Fruit fly (Drosophila melanogaster): ENCODE results near the gene CG32638.
A peak's percentile ranks its signal among the peaks of the same experiment; 100 is the strongest.

CG32638 gene

DNA sequence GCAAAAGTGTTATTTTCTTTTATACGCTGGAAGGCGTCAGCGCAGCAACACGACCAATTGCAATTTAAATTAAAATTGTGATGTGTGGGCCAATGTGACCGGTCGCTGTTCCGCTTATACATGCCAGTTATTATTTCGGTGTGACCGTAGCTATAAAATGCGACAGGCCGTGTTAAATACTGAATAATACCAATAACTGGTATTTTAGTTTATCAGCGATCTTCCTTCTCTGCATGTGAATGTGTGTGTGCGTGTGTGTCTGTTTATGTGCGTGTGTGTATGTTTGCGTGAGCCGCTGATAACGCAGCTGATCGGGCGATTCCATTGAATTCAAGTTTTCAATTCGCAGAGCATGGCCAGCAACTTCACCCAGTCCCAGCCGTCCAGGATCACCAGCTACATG lies at the start of gene CG32638, which contains the start of the genes CG15717 and MFS10:
TSS of gene CG32638 (minus strand) at position 45 of the 403 bp plus-strand sequence.
TSS of gene CG15717 (plus strand) at position 203 of the 403 bp plus-strand sequence.
TSS of gene MFS10 (plus strand) at position 269 of the 403 bp plus-strand sequence.
- no peak for TF ChIP-seq rn (GFP tag; IDR thresholded peaks at IDR 0.05)
- peak; percentile 7; the same call in 1 of the 3 replicates for TF ChIP-seq fd96Ca (GFP tag; IDR thresholded peaks at IDR 0.05)

- TF ChIP-seq CG4496 (GFP tag; IDR thresholded peaks at IDR 0.05) (peak; percentile 46; the same call in 1 of the 3 replicates), CG12605 (GFP tag; IDR thresholded peaks at IDR 0.05) (0 out of 2 replicates have a peak, but pooled peaks have one; percentile 10)
These were observed 49.1 kb upstream of the CG32638 start, which contains the start of gene CG32640 for dm6 chrX:13177720-13178119. Gene CG32640, plus strand, starts transcription at chrX:13178005.

- no peak for TF ChIP-seq CG8159 (tag; optimal IDR thresholded peaks at IDR 0.05)
- TF ChIP-seq Snoo (tag; optimal IDR thresholded peaks at IDR 0.05): no peak
- TF ChIP-seq CG13204 (GFP tag; optimal IDR thresholded peaks at IDR 0.05): no peak
- TF ChIP-seq CG15710 (tag; optimal IDR thresholded peaks at IDR 0.05): no peak
- TF ChIP-seq CG4496 (GFP tag; IDR thresholded peaks at IDR 0.05): no peak
- TF ChIP-seq fd96Ca (GFP tag; IDR thresholded peaks at IDR 0.05): no peak
- TF ChIP-seq CG8301 (tag; optimal IDR thresholded peaks at IDR 0.05): no peak
- no peak for TF ChIP-seq CG34367 (tag; optimal IDR thresholded peaks at IDR 0.05)
- no peak for TF ChIP-seq EcR (GFP tag; optimal IDR thresholded peaks at IDR 0.05)
- TF ChIP-seq Ets98B (GFP tag; IDR thresholded peaks at IDR 0.05): no peak
- TF ChIP-seq CG17806 (tag; optimal IDR thresholded peaks at IDR 0.05): no peak
- no peak for TF ChIP-seq Pif1B (GFP tag; optimal IDR thresholded peaks at IDR 0.05)
- no peak for TF ChIP-seq Pif1A (GFP tag; optimal IDR thresholded peaks at IDR 0.05)
- TF ChIP-seq CG14655 (GFP tag; optimal IDR thresholded peaks at IDR 0.05): no peak
- TF ChIP-seq rn (GFP tag; IDR thresholded peaks at IDR 0.05): no peak
- TF ChIP-seq gl (tag; optimal IDR thresholded peaks at IDR 0.05): no peak
- no peak for TF ChIP-seq D1 (tag; optimal IDR thresholded peaks at IDR 0.05)
These were observed 44.3 kb upstream of the CG32638 start for dm6 chrX:13172865-13173264.

DNA sequence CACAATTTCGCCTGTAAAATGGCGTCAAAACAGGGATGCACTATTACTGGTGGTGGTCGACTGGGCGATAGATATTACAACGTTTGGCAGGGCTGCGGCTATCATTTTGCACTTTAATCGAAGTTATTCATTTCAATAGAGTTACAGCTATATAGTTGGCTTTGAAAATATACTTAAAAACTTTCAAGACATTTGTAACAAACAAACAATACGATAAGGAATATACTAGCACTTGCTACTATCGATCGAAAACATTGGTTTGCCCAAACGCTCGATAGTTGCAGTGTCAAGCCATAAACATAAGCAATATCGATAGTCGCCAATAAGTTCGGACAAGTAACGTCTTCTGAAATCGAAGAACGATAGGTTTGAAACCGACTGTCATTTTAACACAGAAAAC lies 30.9 kb upstream of the CG32638 start, which contains the start of the genes Bap60 and CG12096:
TSS of gene Bap60 (minus strand) at position 28 of the 400 bp plus-strand sequence.
TSS of gene CG12096 (plus strand) at position 124 of the 400 bp plus-strand sequence.
- TF ChIP-seq EcR (GFP tag; optimal IDR thresholded peaks at IDR 0.05) (no peak), CG14655 (GFP tag; optimal IDR thresholded peaks at IDR 0.05) (no peak), CG9948 (tag; optimal IDR thresholded peaks at IDR 0.05) (peak; percentile 43), CG34367 (tag; optimal IDR thresholded peaks at IDR 0.05) (peak; percentile 54), CG10348 (GFP tag; IDR thresholded peaks at IDR 0.05) (no peak), CG13204 (GFP tag; optimal IDR thresholded peaks at IDR 0.05) (no peak), Snoo (tag; optimal IDR thresholded peaks at IDR 0.05) (peak; percentile 51), Ets98B (GFP tag; IDR thresholded peaks at IDR 0.05) (no peak), CG12605 (GFP tag; IDR thresholded peaks at IDR 0.05) (no peak), CG8301 (tag; optimal IDR thresholded peaks at IDR 0.05) (no peak), gl (tag; optimal IDR thresholded peaks at IDR 0.05) (peak; percentile 10), fd96Ca (GFP tag; IDR thresholded peaks at IDR 0.05) (peak; percentile 77; the same call in 2 of the 3 replicates), CG8159 (tag; optimal IDR thresholded peaks at IDR 0.05) (peak; percentile 68), D1 (tag; optimal IDR thresholded peaks at IDR 0.05) (no peak), CG4496 (GFP tag; IDR thresholded peaks at IDR 0.05) (peak; percentile 73; the same call in 2 of the 3 replicates), Pif1B (GFP tag; optimal IDR thresholded peaks at IDR 0.05) (no peak), CG32121 (GFP tag; IDR thresholded peaks at IDR 0.05) (0 out of 2 replicates have a peak, but pooled peaks have one; percentile 16), Pif1A (GFP tag; optimal IDR thresholded peaks at IDR 0.05) (no peak), CG17806 (tag; optimal IDR thresholded peaks at IDR 0.05) (peak; percentile 53), CG15710 (tag; optimal IDR thresholded peaks at IDR 0.05) (peak; percentile 75), rn (GFP tag; IDR thresholded peaks at IDR 0.05) (no peak)

- TF ChIP-seq EcR (GFP tag; optimal IDR thresholded peaks at IDR 0.05): peak; percentile 2
- no peak for TF ChIP-seq CG17806 (tag; optimal IDR thresholded peaks at IDR 0.05)
- TF ChIP-seq Ets98B (GFP tag; IDR thresholded peaks at IDR 0.05): no peak
These were observed 26.2 kb upstream of the CG32638 start, which contains the start of the genes CG4318 and CG4332 for dm6 chrX:13154783-13155182. Gene CG4318, minus strand, starts transcription at chrX:13154924. Gene CG4332, plus strand, starts transcription at chrX:13155038.

dm6 chrX:13149083-13149482 lies 20.5 kb upstream of the CG32638 start:
- TF ChIP-seq CG10348 (GFP tag; IDR thresholded peaks at IDR 0.05) (no peak), Ets98B (GFP tag; IDR thresholded peaks at IDR 0.05) (peak; percentile 33; the same call in 1 of the 2 replicates), CG32121 (GFP tag; IDR thresholded peaks at IDR 0.05) (no peak), CG4496 (GFP tag; IDR thresholded peaks at IDR 0.05) (peak; percentile 28; the same call in 1 of the 3 replicates), CG15710 (tag; optimal IDR thresholded peaks at IDR 0.05) (no peak), CG12605 (GFP tag; IDR thresholded peaks at IDR 0.05) (0 out of 2 replicates have a peak, but pooled peaks have one; percentile 34), rn (GFP tag; IDR thresholded peaks at IDR 0.05) (no peak), D1 (tag; optimal IDR thresholded peaks at IDR 0.05) (no peak), CG9948 (tag; optimal IDR thresholded peaks at IDR 0.05) (no peak), Snoo (tag; optimal IDR thresholded peaks at IDR 0.05) (no peak), CG17806 (tag; optimal IDR thresholded peaks at IDR 0.05) (no peak)

- TF ChIP-seq CG34367 (tag; optimal IDR thresholded peaks at IDR 0.05): no peak
- no peak for TF ChIP-seq Ets98B (GFP tag; IDR thresholded peaks at IDR 0.05)
- TF ChIP-seq CG32121 (GFP tag; IDR thresholded peaks at IDR 0.05): no peak
- TF ChIP-seq Pif1B (GFP tag; optimal IDR thresholded peaks at IDR 0.05): no peak
- no peak for TF ChIP-seq D1 (tag; optimal IDR thresholded peaks at IDR 0.05)
- no peak for TF ChIP-seq gl (tag; optimal IDR thresholded peaks at IDR 0.05)
- TF ChIP-seq Pif1A (GFP tag; optimal IDR thresholded peaks at IDR 0.05): no peak
- no peak for TF ChIP-seq fd96Ca (GFP tag; IDR thresholded peaks at IDR 0.05)
- TF ChIP-seq CG8159 (tag; optimal IDR thresholded peaks at IDR 0.05): no peak
- TF ChIP-seq rn (GFP tag; IDR thresholded peaks at IDR 0.05): no peak
- TF ChIP-seq CG4496 (GFP tag; IDR thresholded peaks at IDR 0.05): no peak
- no peak for TF ChIP-seq CG10348 (GFP tag; IDR thresholded peaks at IDR 0.05)
- no peak for TF ChIP-seq CG17806 (tag; optimal IDR thresholded peaks at IDR 0.05)
- no peak for TF ChIP-seq EcR (GFP tag; optimal IDR thresholded peaks at IDR 0.05)
- TF ChIP-seq CG14655 (GFP tag; optimal IDR thresholded peaks at IDR 0.05): no peak
- no peak for TF ChIP-seq CG13204 (GFP tag; optimal IDR thresholded peaks at IDR 0.05)
- no peak for TF ChIP-seq CG8301 (tag; optimal IDR thresholded peaks at IDR 0.05)
These were observed 17.3 kb upstream of the CG32638 start for dm6 chrX:13145858-13146257.
